Worm (Caenorhabditis elegans) whole organism, midembryonic: ENCODE results near the gene eea-1.

ENCODE experiments used
- T22C8.4 ChIP-seq: fragments of 200-800 bp; sonication (Bioruptor generic); IDR thresholded peaks from 2 replicates; pipeline ENCODE4 v1.3.6; 2022; ENCODE audit warnings: missing genetic modification characterization, missing compliant biosample characterization
- cog-1 ChIP-seq: sonication (generic microtip); optimal IDR thresholded peaks from 2 replicates; lab custom pipeline; 2016; ENCODE audit warnings: missing genetic modification characterization, missing compliant biosample characterization
- flt-1 ChIP-seq: fragments of 200-800 bp; sonication (Bioruptor generic); IDR thresholded peaks from 2 replicates; pipeline ENCODE4 v1.3.6; 2022; ENCODE audit warnings: missing genetic modification characterization, missing compliant biosample characterization
- klf-2 ChIP-seq: fragments of 200-800 bp; sonication (Bioruptor generic); conservative IDR thresholded peaks from 2 replicates; pipeline ENCODE4 v1.3.6; 2022; ENCODE audit warnings: missing genetic modification reagents, missing genetic modification characterization, missing compliant biosample characterization
- med-1 ChIP-seq: sonication (generic microtip); optimal IDR thresholded peaks from 2 replicates; lab custom pipeline; 2017; ENCODE audit warnings: missing genetic modification characterization, mild to moderate bottlenecking, missing compliant biosample characterization, antibody characterized with exemption, missing genetic modification reagents; ENCODE audit not compliant: insufficient read depth
- ref-1 ChIP-seq: fragments of 200-800 bp; sonication (Bioruptor generic); conservative IDR thresholded peaks from 2 replicates; pipeline ENCODE4 v1.3.6; 2022; ENCODE audit warnings: missing genetic modification reagents, missing genetic modification characterization, missing compliant biosample characterization
- tab-1 ChIP-seq: fragments of 200-800 bp; sonication (Bioruptor generic); IDR thresholded peaks from 2 replicates; pipeline ENCODE4 v1.3.6; 2022; ENCODE audit warnings: missing genetic modification characterization, missing compliant biosample characterization
- ztf-23 ChIP-seq: fragments of 200-800 bp; sonication (Bioruptor generic); IDR thresholded peaks from 2 replicates; pipeline ENCODE4 v1.3.6; 2022; ENCODE audit warnings: missing genetic modification reagents, missing genetic modification characterization, missing compliant biosample characterization
- ztf-29 ChIP-seq: fragments of 200-800 bp; sonication (Bioruptor generic); IDR thresholded peaks from 2 replicates; pipeline ENCODE4 v1.3.6; 2022; ENCODE audit warnings: missing genetic modification reagents, missing genetic modification characterization, missing compliant biosample characterization

The eea-1 gene

DNA sequence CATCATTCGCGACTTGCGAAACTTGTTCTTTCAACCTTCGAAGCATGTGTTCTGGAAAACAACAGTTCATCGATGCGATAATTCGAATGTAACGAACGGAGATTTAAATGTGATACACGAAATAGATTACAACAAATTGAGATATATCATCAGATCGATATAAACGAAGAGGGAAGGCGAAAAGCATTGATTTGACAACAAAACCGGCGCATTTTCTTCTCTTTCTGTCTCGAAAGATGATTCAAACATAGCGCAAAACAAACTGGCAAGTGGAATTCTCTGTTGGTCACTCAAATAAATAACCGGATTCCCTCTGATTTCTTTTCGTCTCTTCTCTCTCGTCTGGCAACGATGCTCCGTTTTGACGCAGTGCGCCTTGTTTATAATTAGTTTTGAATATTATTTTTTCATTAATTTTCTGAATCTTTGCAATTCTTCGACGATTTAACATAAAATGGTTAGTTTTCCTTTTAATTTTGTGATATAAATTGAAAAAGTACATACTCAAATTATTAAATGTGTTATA lies at the start of gene eea-1, which contains the start of gene gut-2:
eea-1 (minus strand) TSS at position 51 of the 526 bp plus-strand sequence.
gut-2 (plus strand) TSS at position 369 of the 526 bp plus-strand sequence.
- TF ChIP-seq klf-2 (GFP tag; lab: Robert Waterston, UW) (no peak), cog-1 (tag; lab: Kevin White, UChicago) (no peak), ztf-23 (GFP tag; lab: Robert Waterston, UW) (no peak), flt-1 (GFP tag; lab: Robert Waterston, UW) (no peak), T22C8.4 (GFP tag; lab: Robert Waterston, UW) (no peak)

DNA sequence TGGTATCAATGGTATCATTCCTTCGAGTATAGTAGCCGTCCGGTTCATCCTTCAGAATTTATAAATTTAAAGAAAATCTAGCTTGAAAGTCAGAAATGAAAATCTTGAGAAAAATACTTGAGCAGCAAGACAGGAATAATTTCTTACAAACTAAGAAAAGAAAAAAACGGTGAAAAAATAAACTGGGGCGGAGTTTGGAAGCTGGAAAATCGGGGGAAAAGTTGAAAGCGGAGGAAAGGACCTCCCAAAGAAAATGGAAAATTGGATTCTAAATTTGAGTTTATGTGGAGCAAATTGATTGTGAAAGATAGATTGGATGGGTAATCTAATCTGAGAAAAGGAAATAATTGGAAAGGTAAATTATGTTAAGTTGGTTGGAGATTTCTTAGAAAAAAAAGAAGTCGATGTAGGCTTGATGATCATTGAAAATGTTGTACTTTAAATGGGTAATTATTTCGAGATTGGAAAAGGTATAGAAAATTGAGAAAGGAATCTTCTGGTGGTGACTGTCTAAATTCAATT lies 38.9 kb upstream of the eea-1 start, which contains the start of gene frpr-5:
frpr-5 (minus strand) TSS at position 51 of the 522 bp plus-strand sequence.
- TF ChIP-seq ref-1 = no peak
- no peak for TF ChIP-seq ztf-23 (GFP tag; lab: Robert Waterston, UW)
- no peak for TF ChIP-seq cog-1 (tag; lab: Kevin White, UChicago)
- no peak for TF ChIP-seq T22C8.4 (GFP tag; lab: Robert Waterston, UW)
- TF ChIP-seq med-1 (GFP tag; lab: Kevin White, UChicago) = no peak
- no peak for TF ChIP-seq flt-1 (GFP tag; lab: Robert Waterston, UW)
- TF ChIP-seq klf-2 (GFP tag; lab: Robert Waterston, UW) = no peak
- TF ChIP-seq tab-1 (GFP tag; lab: Robert Waterston, UW) = no peak
- no peak for TF ChIP-seq ztf-29 (GFP tag; lab: Robert Waterston, UW)

ce11 chrV:13532469-13532868 lies 35.3 kb upstream of the eea-1 start:
- TF ChIP-seq ztf-23 (GFP tag; lab: Robert Waterston, UW) = no peak
- no peak for TF ChIP-seq ref-1
- TF ChIP-seq T22C8.4 (GFP tag; lab: Robert Waterston, UW) = no peak
- TF ChIP-seq cog-1 (tag; lab: Kevin White, UChicago) = no peak
- no peak for TF ChIP-seq flt-1 (GFP tag; lab: Robert Waterston, UW)
- TF ChIP-seq ztf-29 (GFP tag; lab: Robert Waterston, UW) = no peak
- no peak for TF ChIP-seq klf-2 (GFP tag; lab: Robert Waterston, UW)
- no peak for TF ChIP-seq tab-1 (GFP tag; lab: Robert Waterston, UW)

DNA sequence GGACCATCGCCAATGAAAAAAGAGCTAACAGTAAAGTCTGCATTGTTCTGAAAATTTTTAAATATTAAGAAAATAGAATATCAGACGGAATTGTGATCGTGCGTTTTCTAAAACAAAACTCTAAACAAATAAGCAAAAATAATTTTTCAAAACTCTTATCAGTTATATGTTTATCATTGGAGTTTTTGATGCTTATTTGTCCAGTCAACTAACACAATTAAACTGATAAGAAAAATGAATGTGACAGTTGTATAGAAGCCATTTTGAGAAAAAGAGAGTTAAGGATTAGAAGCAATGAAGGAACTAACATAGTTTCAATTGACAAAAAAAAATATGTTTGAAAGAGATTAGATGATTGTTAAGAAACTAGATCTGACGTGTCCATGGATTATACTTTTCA lies 33.5 kb upstream of the eea-1 start, which contains the start of gene ttr-44:
ttr-44 (minus strand) TSS at position 47 of the 400 bp plus-strand sequence.
- TF ChIP-seq klf-2 (GFP tag; lab: Robert Waterston, UW) (no peak), ref-1 (no peak), ztf-29 (GFP tag; lab: Robert Waterston, UW) (no peak), ztf-23 (GFP tag; lab: Robert Waterston, UW) (no peak), T22C8.4 (GFP tag; lab: Robert Waterston, UW) (no peak), tab-1 (GFP tag; lab: Robert Waterston, UW) (no peak), flt-1 (GFP tag; lab: Robert Waterston, UW) (no peak), med-1 (GFP tag; lab: Kevin White, UChicago) (no peak), cog-1 (tag; lab: Kevin White, UChicago) (no peak)

- TF ChIP-seq T22C8.4 (GFP tag; lab: Robert Waterston, UW) = no peak
- no peak for TF ChIP-seq med-1 (GFP tag; lab: Kevin White, UChicago)
- no peak for TF ChIP-seq klf-2 (GFP tag; lab: Robert Waterston, UW)
- no peak for TF ChIP-seq tab-1 (GFP tag; lab: Robert Waterston, UW)
- TF ChIP-seq flt-1 (GFP tag; lab: Robert Waterston, UW) = no peak
- TF ChIP-seq ztf-23 (GFP tag; lab: Robert Waterston, UW) = no peak
- no peak for TF ChIP-seq cog-1 (tag; lab: Kevin White, UChicago)
- no peak for TF ChIP-seq ref-1
- no peak for TF ChIP-seq ztf-29 (GFP tag; lab: Robert Waterston, UW)
Observed at ce11 chrV:13529165-13529564, 32.0 kb upstream of the eea-1 start.

DNA sequence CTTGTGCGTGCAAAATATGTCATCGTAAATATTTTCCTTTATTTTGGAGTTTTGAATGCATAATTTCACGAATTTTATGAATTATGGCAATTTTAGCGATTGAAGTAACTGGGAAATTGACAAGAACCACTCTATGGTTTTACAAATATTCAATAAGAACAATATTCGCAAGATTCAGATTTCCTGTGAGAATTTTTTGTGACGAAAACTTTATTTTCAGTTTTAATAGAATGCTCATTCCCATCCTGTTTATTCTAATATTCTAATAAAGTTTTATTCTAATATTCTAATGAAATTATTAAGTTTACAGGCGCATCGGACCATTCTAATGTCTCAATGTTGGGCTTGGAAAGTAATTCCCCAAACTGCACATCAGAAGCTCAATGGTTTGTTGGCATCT lies 26.0 kb upstream of the eea-1 start, which contains the start of gene R11G10.3:
R11G10.3 (plus strand) TSS at position 301 of the 400 bp plus-strand sequence.
- no peak for TF ChIP-seq ztf-29 (GFP tag; lab: Robert Waterston, UW)

DNA sequence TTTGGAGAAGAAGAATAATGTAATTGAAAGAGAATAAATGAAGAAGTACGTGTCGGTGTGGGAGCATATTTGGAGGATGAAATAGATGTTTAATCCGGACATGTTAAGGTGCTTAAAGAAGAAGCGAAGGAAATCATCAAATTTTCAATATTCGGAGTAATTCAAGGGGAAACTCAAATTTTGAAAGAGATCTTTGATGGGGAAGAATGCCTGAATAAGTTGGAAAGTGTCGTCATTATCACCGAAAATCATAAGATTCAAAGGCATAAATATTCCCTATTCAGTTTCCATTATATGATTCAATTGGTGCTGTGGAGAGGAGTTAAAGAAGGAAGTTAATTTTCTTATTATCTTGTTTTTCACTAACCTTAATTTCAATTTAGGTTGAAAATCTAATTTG lies 17.9 kb upstream of the eea-1 start, which contains the start of gene semi-1:
semi-1 (minus strand) TSS at position 101 of the 400 bp plus-strand sequence.
- no peak for TF ChIP-seq klf-2 (GFP tag; lab: Robert Waterston, UW)
- no peak for TF ChIP-seq ztf-29 (GFP tag; lab: Robert Waterston, UW)
- TF ChIP-seq flt-1 (GFP tag; lab: Robert Waterston, UW) = no peak
- TF ChIP-seq med-1 (GFP tag; lab: Kevin White, UChicago) = no peak
- no peak for TF ChIP-seq cog-1 (tag; lab: Kevin White, UChicago)
- no peak for TF ChIP-seq ref-1
- no peak for TF ChIP-seq T22C8.4 (GFP tag; lab: Robert Waterston, UW)

DNA sequence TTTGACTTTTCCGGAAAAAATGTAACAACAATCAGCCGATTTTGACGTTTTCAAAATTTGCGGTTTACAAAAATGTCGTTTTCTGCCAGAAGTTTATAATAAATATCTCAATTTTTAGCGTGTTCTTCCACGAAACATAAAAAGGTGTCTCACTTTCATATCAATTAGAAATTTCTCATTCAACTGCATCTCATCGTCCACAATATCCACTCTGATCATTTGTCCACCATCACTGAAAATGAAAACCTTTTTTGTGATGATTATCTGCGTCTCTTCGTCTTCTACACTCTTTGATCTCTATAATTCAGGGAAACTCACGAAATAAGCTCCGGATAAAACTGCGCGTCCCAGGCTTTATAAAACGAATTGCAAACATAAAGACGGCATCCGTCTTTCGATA lies 15.3 kb upstream of the eea-1 start:
- TF ChIP-seq T22C8.4 (GFP tag; lab: Robert Waterston, UW) (no peak), ztf-23 (GFP tag; lab: Robert Waterston, UW) (no peak), med-1 (GFP tag; lab: Kevin White, UChicago) (no peak), tab-1 (GFP tag; lab: Robert Waterston, UW) (no peak)

DNA sequence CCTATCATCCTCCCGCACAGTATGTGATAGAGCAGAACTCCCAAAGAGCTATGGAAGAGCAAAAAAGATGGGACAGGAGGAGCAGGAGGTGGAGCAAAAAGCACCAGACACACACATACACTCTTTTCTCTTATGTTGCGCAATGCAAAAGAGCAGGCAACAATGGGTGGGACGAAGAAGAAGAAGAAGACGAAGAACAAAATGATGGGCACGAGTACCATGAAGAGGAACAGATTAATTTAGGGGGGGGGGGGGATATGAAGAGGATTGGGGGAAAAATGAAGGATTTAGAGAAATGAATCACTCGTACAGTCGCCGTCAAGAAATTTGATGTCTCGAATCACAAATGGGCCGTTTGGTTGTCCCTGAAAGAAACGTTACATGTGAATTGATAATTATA lies 14.4 kb upstream of the eea-1 start, which contains the start of gene avr-15:
avr-15 (minus strand) TSS at position 101 of the 400 bp plus-strand sequence.
- no peak for TF ChIP-seq klf-2 (GFP tag; lab: Robert Waterston, UW)
- no peak for TF ChIP-seq ref-1
- TF ChIP-seq T22C8.4 (GFP tag; lab: Robert Waterston, UW) = no peak
- no peak for TF ChIP-seq ztf-29 (GFP tag; lab: Robert Waterston, UW)
- TF ChIP-seq flt-1 (GFP tag; lab: Robert Waterston, UW) = no peak
- no peak for TF ChIP-seq med-1 (GFP tag; lab: Kevin White, UChicago)
- no peak for TF ChIP-seq ztf-23 (GFP tag; lab: Robert Waterston, UW)
- no peak for TF ChIP-seq cog-1 (tag; lab: Kevin White, UChicago)
- no peak for TF ChIP-seq tab-1 (GFP tag; lab: Robert Waterston, UW)
